Worm (Caenorhabditis elegans) whole organism, midembryonic: ENCODE measurements around the gene C31B8.9.

Experiments
- klf-2 ChIP-seq: fragments of 200-800 bp; sonication (Bioruptor generic); conservative IDR thresholded peaks from 2 replicates; pipeline ENCODE4 v1.3.6; 2022; ENCODE audit warnings: missing genetic modification reagents, missing genetic modification characterization, missing compliant biosample characterization
- ztf-23 ChIP-seq: fragments of 200-800 bp; sonication (Bioruptor generic); IDR thresholded peaks from 2 replicates; pipeline ENCODE4 v1.3.6; 2022; ENCODE audit warnings: missing genetic modification reagents, missing genetic modification characterization, missing compliant biosample characterization

- no peak for TF ChIP-seq klf-2 (GFP tag; lab: Robert Waterston, UW)
- no peak for TF ChIP-seq ztf-23 (GFP tag; lab: Robert Waterston, UW)
These were observed 35.3 kb downstream of the C31B8.9 start, which contains the start of gene F37B4.10 for ce11 chrV:2877509-2877908.
